Worm (Caenorhabditis elegans) whole organism, mixed stage, embryonic: Measurements from ENCODE around the gene ets-4.

Source experiments
- elt-1 ChIP-seq: sonication (generic microtip); optimal IDR thresholded peaks from 2 replicates; lab custom pipeline; 2017; ENCODE audit warnings: missing genetic modification characterization, mild to moderate bottlenecking, missing compliant biosample characterization, antibody characterized with exemption, moderate library complexity, borderline replicate concordance; ENCODE audit not compliant: insufficient read depth
- elt-3 ChIP-seq: fragments of 150-350 bp; optimal IDR thresholded peaks from 2 replicates; lab custom pipeline; 2014; ENCODE audit warnings: missing biosample characterization, missing genetic modification characterization
- ham-2 ChIP-seq: fragments of 200-800 bp; sonication (Bioruptor generic); optimal IDR thresholded peaks from 2 replicates; lab custom pipeline; 2018; ENCODE audit warnings: mild to moderate bottlenecking, missing genetic modification characterization, missing compliant biosample characterization
- lsy-2 ChIP-seq: fragments of 150-350 bp; optimal IDR thresholded peaks from 2 replicates; lab custom pipeline; 2014; ENCODE audit warnings: missing biosample characterization, missing genetic modification characterization
- mab-5 ChIP-seq: fragments of 150-350 bp; optimal IDR thresholded peaks from 2 replicates; lab custom pipeline; 2014; ENCODE audit warnings: missing biosample characterization, missing genetic modification characterization
- mls-2 ChIP-seq: sonication (generic microtip); optimal IDR thresholded peaks from 2 replicates; lab custom pipeline; 2016; ENCODE audit warnings: mild to moderate bottlenecking, missing genetic modification characterization, moderate library complexity, missing compliant biosample characterization
- nhr-12 ChIP-seq: fragments of 150-350 bp; optimal IDR thresholded peaks from 2 replicates; lab custom pipeline; 2014; ENCODE audit warnings: missing biosample characterization, missing genetic modification characterization
- pha-4 ChIP-seq: fragments of 150-350 bp; optimal IDR thresholded peaks from 2 replicates; lab custom pipeline; 2018; ENCODE audit warnings: missing biosample characterization, missing genetic modification reagents, missing genetic modification characterization
- snpc-4 ChIP-seq: fragments of 150-350 bp; optimal IDR thresholded peaks from 2 replicates; lab custom pipeline; 2014; ENCODE audit warnings: missing biosample characterization, missing genetic modification characterization
- unc-120 ChIP-seq: sonication (generic microtip); optimal IDR thresholded peaks from 2 replicates; lab custom pipeline; 2017; ENCODE audit warnings: missing genetic modification characterization, missing compliant biosample characterization; ENCODE audit not compliant: poor library complexity, severe bottlenecking
- unc-62 ChIP-seq: fragments of 150-350 bp; optimal IDR thresholded peaks from 2 replicates; lab custom pipeline; 2014; ENCODE audit warnings: missing biosample characterization, missing genetic modification reagents, missing genetic modification characterization

- no peak for TF ChIP-seq nhr-12 (tag; lab: Kevin White, UChicago)
- TF ChIP-seq ham-2 (GFP tag; lab: Kevin White, UChicago) = no peak
- TF ChIP-seq lsy-2 (tag; lab: Kevin White, UChicago) = no peak
- TF ChIP-seq snpc-4 (tag; lab: Kevin White, UChicago) = no peak
- TF ChIP-seq unc-62 (GFP tag; lab: Kevin White, UChicago) = no peak
- no peak for TF ChIP-seq unc-120 (tag; lab: Kevin White, UChicago)
- TF ChIP-seq mls-2 (tag; lab: Kevin White, UChicago) = no peak
- TF ChIP-seq elt-3 (tag; lab: Kevin White, UChicago) = no peak
- TF ChIP-seq mab-5 = no peak
- TF ChIP-seq elt-1 (tag; lab: Kevin White, UChicago) = no peak
- no peak for TF ChIP-seq pha-4
Observed at ce11 chrX:6518537-6518936, at the start of gene ets-4.
